Worm (Caenorhabditis elegans) whole organism, L1 larva: ENCODE results near the gene srw-4.

Experiments used
- C04F5.9 ChIP-seq: sonication (generic microtip); optimal IDR thresholded peaks from 2 replicates; lab custom pipeline; 2016; ENCODE audit warnings: missing genetic modification characterization, missing compliant biosample characterization
- Y116A8C.19 ChIP-seq: sonication (generic microtip); optimal IDR thresholded peaks from 2 replicates; lab custom pipeline; 2016; ENCODE audit warnings: missing compliant biosample characterization, missing genetic modification characterization, borderline replicate concordance
- ceh-8 ChIP-seq: fragments of 200-800 bp; sonication (Bioruptor generic); optimal IDR thresholded peaks from 2 replicates; lab custom pipeline; 2018; ENCODE audit warnings: mild to moderate bottlenecking, missing genetic modification characterization, moderate library complexity, missing compliant biosample characterization
- efl-1 ChIP-seq, 4 experiments: fragments of 150-350 bp; optimal IDR thresholded peaks in 3 of 4; peaks in 1 of 4; 1 replicate in 1 of 4; 2 replicates in 3 of 4; lab custom pipeline; 2014; ENCODE audit warnings: missing biosample characterization in 2 of 4, missing genetic modification characterization in 2 of 4, missing genetic modification reagents in 2 of 4
- egl-27 ChIP-seq, 2 experiments: fragments of 150-350 bp in 1 of 2; sonication (generic microtip); optimal IDR thresholded peaks; 3 replicates each; lab custom pipeline; 2017 to 2018; ENCODE audit warnings: missing biosample characterization in 2 of 2, missing genetic modification characterization in 2 of 2, missing genetic modification reagents in 2 of 2
- elt-2 ChIP-seq: sonication (generic microtip); optimal IDR thresholded peaks from 2 replicates; lab custom pipeline; 2016; ENCODE audit warnings: missing genetic modification characterization, mild to moderate bottlenecking, inconsistent platforms, missing compliant biosample characterization, missing genetic modification reagents
- elt-3 ChIP-seq, 6 experiments: fragments of 150-350 bp in 1 of 6; sonication (generic microtip); optimal IDR thresholded peaks; 2 replicates each; lab custom pipeline; 2017 to 2018; ENCODE audit warnings: missing biosample characterization in 6 of 6, missing genetic modification characterization in 6 of 6, inconsistent platforms in 1 of 6
- fkh-10 ChIP-seq: sonication (generic microtip); optimal IDR thresholded peaks from 2 replicates; lab custom pipeline; 2017; ENCODE audit warnings: missing biosample characterization, missing genetic modification reagents, missing genetic modification characterization
- fkh-8 ChIP-seq: sonication (generic microtip); optimal IDR thresholded peaks from 2 replicates; lab custom pipeline; 2016; ENCODE audit warnings: mild to moderate bottlenecking, missing genetic modification characterization, missing compliant biosample characterization
- grh-1 ChIP-seq: fragments of 200-800 bp; sonication (Bioruptor generic); IDR thresholded peaks from 2 replicates; pipeline ENCODE4 v1.3.6; 2022; ENCODE audit warnings: missing genetic modification reagents, missing genetic modification characterization, missing compliant biosample characterization
- hlh-4 ChIP-seq: sonication (generic microtip); optimal IDR thresholded peaks from 2 replicates; lab custom pipeline; 2016; ENCODE audit warnings: mild to moderate bottlenecking, missing genetic modification characterization, missing compliant biosample characterization
- irx-1 ChIP-seq: sonication (generic microtip); optimal IDR thresholded peaks from 2 replicates; lab custom pipeline; 2016; ENCODE audit warnings: missing genetic modification characterization, missing compliant biosample characterization
- lin-15B ChIP-seq: fragments of 150-350 bp; sonication (generic microtip); optimal IDR thresholded peaks from 3 replicates; lab custom pipeline; 2014; ENCODE audit warnings: missing biosample characterization, missing genetic modification characterization
- lin-35 ChIP-seq, 2 experiments: fragments of 150-350 bp; optimal IDR thresholded peaks; 2 replicates each; lab custom pipeline; 2014; ENCODE audit warnings: missing biosample characterization in 2 of 2, missing genetic modification characterization in 2 of 2, missing genetic modification reagents in 2 of 2
- nhr-19 ChIP-seq: fragments of 200-800 bp; sonication (Bioruptor generic); conservative IDR thresholded peaks from 2 replicates; pipeline ENCODE4 v1.3.6; 2022; ENCODE audit warnings: missing genetic modification characterization, missing compliant biosample characterization
- nhr-20 ChIP-seq: sonication (generic microtip); optimal IDR thresholded peaks from 2 replicates; lab custom pipeline; 2016; ENCODE audit warnings: mild to moderate bottlenecking, missing genetic modification characterization, missing compliant biosample characterization
- nhr-85 ChIP-seq: sonication (generic microtip); peaks from one replicate; lab custom pipeline; 2016; ENCODE audit warnings: missing genetic modification characterization, inconsistent platforms, missing compliant biosample characterization
- pqm-1 ChIP-seq: sonication (generic microtip); optimal IDR thresholded peaks from 3 replicates; lab custom pipeline; 2017; ENCODE audit warnings: missing biosample characterization, missing genetic modification characterization
- snu-23 ChIP-seq: sonication (generic microtip); optimal IDR thresholded peaks from 2 replicates; lab custom pipeline; 2016; ENCODE audit warnings: missing genetic modification characterization, missing compliant biosample characterization
- sox-4 ChIP-seq: sonication (generic microtip); optimal IDR thresholded peaks from 2 replicates; lab custom pipeline; 2016; ENCODE audit warnings: missing genetic modification characterization, missing compliant biosample characterization
- sptf-1 ChIP-seq: fragments of 150-350 bp; optimal IDR thresholded peaks from 2 replicates; lab custom pipeline; 2014; ENCODE audit warnings: missing biosample characterization, missing genetic modification characterization
- sup-37 ChIP-seq: fragments of 200-800 bp; sonication (Bioruptor generic); optimal IDR thresholded peaks from 2 replicates; lab custom pipeline; 2018; ENCODE audit warnings: mild to moderate bottlenecking, missing genetic modification characterization, missing compliant biosample characterization
- tbx-2 ChIP-seq: sonication (generic microtip); optimal IDR thresholded peaks from 2 replicates; lab custom pipeline; 2016; ENCODE audit warnings: missing genetic modification characterization, missing compliant biosample characterization
- unc-130 ChIP-seq: fragments of 150-350 bp; optimal IDR thresholded peaks from 2 replicates; lab custom pipeline; 2017; ENCODE audit warnings: missing biosample characterization, missing genetic modification characterization, inconsistent platforms
- unc-86 ChIP-seq: sonication (generic microtip); optimal IDR thresholded peaks from 2 replicates; lab custom pipeline; 2016; ENCODE audit warnings: missing genetic modification characterization, missing compliant biosample characterization
- vab-15 ChIP-seq: sonication (generic microtip); optimal IDR thresholded peaks from 2 replicates; lab custom pipeline; 2017; ENCODE audit warnings: missing genotype, mild to moderate bottlenecking, missing genetic modification characterization, missing compliant biosample characterization
- ztf-11 ChIP-seq, 2 experiments: sonication (generic microtip); optimal IDR thresholded peaks; 2 replicates each; lab custom pipeline; 2016 to 2017; ENCODE audit warnings: missing genetic modification characterization in 2 of 2, missing biosample characterization in 1 of 2, missing compliant biosample characterization in 1 of 2
- ztf-4 ChIP-seq: fragments of 150-350 bp; optimal IDR thresholded peaks from 2 replicates; lab custom pipeline; 2014; ENCODE audit warnings: missing biosample characterization, missing genetic modification characterization

Gene srw-4

DNA sequence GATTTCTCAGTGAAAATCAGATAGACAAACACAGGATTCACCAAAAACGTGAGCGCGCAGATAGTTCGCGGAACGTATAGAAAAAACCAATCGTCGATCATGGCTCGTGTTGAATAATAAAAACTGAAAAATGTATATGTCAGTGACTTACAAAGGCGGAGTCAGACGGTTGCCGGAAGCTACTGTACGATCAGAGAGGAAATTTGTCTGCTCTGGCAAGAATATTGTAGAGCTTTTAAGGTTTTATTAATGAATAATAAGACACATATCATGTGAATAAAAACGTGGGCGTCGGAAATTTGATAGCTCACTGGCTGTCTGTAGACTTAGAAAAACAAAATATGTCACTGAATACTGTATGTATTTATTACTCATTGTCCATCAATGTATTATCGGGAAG is 33.1 kb downstream of the srw-4 start, which contains the start of gene srj-57:
Gene srj-57, minus strand, starts transcription at position 101 of the 400 bp plus-strand sequence.
- TF ChIP-seq C04F5.9 (no peak), sox-4 (tag; lab: Kevin White, UChicago) (no peak), nhr-20 (no peak), sptf-1 (tag; lab: Kevin White, UChicago) (no peak), unc-86 (tag; lab: Kevin White, UChicago) (no peak), fkh-8 (no peak), irx-1 (no peak), grh-1 (no peak), tbx-2 (tag; lab: Kevin White, UChicago) (no peak), pqm-1 (no peak), fkh-10 (no peak), egl-27 (tag; optimal IDR thresholded peaks at IDR 0.05; lab: Kevin White, UChicago) (no peak), ceh-8 (no peak), snu-23 (GFP tag; lab: Kevin White, UChicago) (no peak), Y116A8C.19 (tag; lab: Kevin White, UChicago) (no peak), sup-37 (no peak), elt-3 (tag; optimal IDR thresholded peaks at IDR 0.05; lab: Kevin White, UChicago) (no peak), ztf-4 (no peak), lin-35 (GFP tag; optimal IDR thresholded peaks at IDR 0.05; lab: Kevin White, UChicago) (no peak), lin-15B (no peak)

DNA sequence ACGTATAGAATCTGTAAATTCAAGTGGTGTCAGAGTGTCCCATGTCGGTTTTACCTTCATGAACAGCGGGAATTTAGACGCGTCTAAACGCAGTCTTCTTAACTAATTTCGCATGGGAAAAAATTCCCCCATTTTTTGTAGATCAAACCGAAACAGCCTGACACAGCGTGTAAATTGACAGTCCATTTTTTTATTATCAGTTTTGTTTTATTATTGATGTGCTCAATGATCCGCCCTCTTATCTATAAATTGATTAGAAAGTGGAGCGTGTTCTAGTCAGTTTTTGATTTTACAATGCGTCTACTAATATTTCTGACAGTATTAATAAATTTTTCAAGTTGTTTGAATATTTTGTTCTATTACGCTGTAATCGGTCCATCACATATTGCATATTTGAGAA is 39.5 kb downstream of the srw-4 start, which contains the start of gene ugt-53:
Gene ugt-53, plus strand, starts transcription at position 273 of the 400 bp plus-strand sequence.
- no peak for TF ChIP-seq ztf-11 (tag; optimal IDR thresholded peaks at IDR 0.05; lab: Kevin White, UChicago)
- peak; percentile 54 for TF ChIP-seq elt-2 (tag; lab: Kevin White, UChicago)
- no peak for TF ChIP-seq lin-15B
- no peak for TF ChIP-seq tbx-2 (tag; lab: Kevin White, UChicago)
- no peak for TF ChIP-seq vab-15 (tag; lab: Kevin White, UChicago)
- peak; percentile 21 for TF ChIP-seq nhr-85

DNA sequence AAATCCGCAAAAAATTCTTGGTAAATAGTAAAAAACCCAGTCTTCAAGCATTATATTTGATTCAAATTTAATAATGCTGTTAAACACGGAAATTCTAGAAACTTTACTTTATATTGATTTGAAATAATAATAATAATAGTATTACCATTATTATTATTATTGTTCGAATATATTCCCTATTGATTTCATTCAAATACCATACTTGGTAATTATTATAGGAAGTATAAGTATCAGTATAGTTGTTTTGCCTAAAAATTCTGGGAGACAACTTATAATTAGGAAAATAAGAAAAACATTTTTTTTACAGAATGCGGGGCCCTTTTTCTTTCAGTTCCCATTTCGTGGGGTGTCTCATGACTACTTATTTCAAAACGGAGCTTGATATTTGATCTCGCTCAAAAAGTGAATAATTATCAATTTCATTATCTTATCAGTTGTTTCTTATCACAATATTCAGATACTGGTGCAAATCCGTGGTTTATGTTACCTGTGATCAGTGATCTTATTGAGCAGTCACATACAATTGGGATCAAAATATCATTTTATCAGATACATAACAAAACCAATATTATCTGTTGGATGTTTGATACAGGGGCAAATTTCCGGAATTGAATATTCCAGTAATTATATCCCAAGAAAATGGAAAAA is 40.2 kb downstream of the srw-4 start, which contains the start of gene srj-49:
Gene srj-49, minus strand, starts transcription at position 51 of the 648 bp plus-strand sequence.
- TF ChIP-seq elt-2 (tag; lab: Kevin White, UChicago) (peak; percentile 96), hlh-4 (tag; lab: Kevin White, UChicago) (no peak), nhr-19 (GFP tag; lab: Robert Waterston, UW) (no peak)
- TF ChIP-seq, all 84 proteins: peak for 1

DNA sequence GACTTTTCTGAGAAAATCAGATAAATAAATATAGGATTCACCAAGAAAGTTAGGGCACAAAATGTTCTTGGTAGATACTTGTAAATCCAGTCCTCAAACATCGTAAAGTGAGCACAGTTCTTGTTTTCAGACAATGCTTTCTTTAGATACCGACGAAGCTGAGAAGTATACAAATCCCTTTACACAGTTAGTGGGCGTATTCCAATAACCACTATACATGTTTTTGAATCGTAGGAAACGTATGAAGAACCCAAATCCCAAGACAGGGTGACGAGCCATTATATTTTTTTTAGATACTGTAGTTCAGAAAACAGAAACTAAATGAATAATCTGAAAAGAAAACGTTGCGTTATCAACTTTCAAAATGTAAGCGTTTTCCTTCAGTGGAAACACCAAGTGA is 42.8 kb downstream of the srw-4 start, which contains the start of gene srj-44:
Gene srj-44, minus strand, starts transcription at position 101 of the 400 bp plus-strand sequence.
- TF ChIP-seq unc-130 (tag; lab: Kevin White, UChicago) (no peak), efl-1 (optimal IDR thresholded peaks at IDR 0.05; lab: Kevin White, UChicago) (no peak), efl-1 (GFP tag; optimal IDR thresholded peaks at IDR 0.05 in 1 of 2; lab: Kevin White, UChicago) (peak in 1 of 2 experiments; percentile 29)
